Worm (Caenorhabditis elegans) whole organism, midembryonic: Measurements from ENCODE around the gene T24A6.20.

Source experiments
- T22C8.4 ChIP-seq: fragments of 200-800 bp; sonication (Bioruptor generic); IDR thresholded peaks from 2 replicates; pipeline ENCODE4 v1.3.6; 2022; ENCODE audit warnings: missing genetic modification characterization, missing compliant biosample characterization
- cog-1 ChIP-seq: sonication (generic microtip); optimal IDR thresholded peaks from 2 replicates; lab custom pipeline; 2016; ENCODE audit warnings: missing genetic modification characterization, missing compliant biosample characterization
- flt-1 ChIP-seq: fragments of 200-800 bp; sonication (Bioruptor generic); IDR thresholded peaks from 2 replicates; pipeline ENCODE4 v1.3.6; 2022; ENCODE audit warnings: missing genetic modification characterization, missing compliant biosample characterization
- klf-2 ChIP-seq: fragments of 200-800 bp; sonication (Bioruptor generic); conservative IDR thresholded peaks from 2 replicates; pipeline ENCODE4 v1.3.6; 2022; ENCODE audit warnings: missing genetic modification reagents, missing genetic modification characterization, missing compliant biosample characterization
- med-1 ChIP-seq: sonication (generic microtip); optimal IDR thresholded peaks from 2 replicates; lab custom pipeline; 2017; ENCODE audit warnings: missing genetic modification characterization, mild to moderate bottlenecking, missing compliant biosample characterization, antibody characterized with exemption, missing genetic modification reagents; ENCODE audit not compliant: insufficient read depth
- ref-1 ChIP-seq: fragments of 200-800 bp; sonication (Bioruptor generic); conservative IDR thresholded peaks from 2 replicates; pipeline ENCODE4 v1.3.6; 2022; ENCODE audit warnings: missing genetic modification reagents, missing genetic modification characterization, missing compliant biosample characterization
- tab-1 ChIP-seq: fragments of 200-800 bp; sonication (Bioruptor generic); IDR thresholded peaks from 2 replicates; pipeline ENCODE4 v1.3.6; 2022; ENCODE audit warnings: missing genetic modification characterization, missing compliant biosample characterization
- ztf-23 ChIP-seq: fragments of 200-800 bp; sonication (Bioruptor generic); IDR thresholded peaks from 2 replicates; pipeline ENCODE4 v1.3.6; 2022; ENCODE audit warnings: missing genetic modification reagents, missing genetic modification characterization, missing compliant biosample characterization
- ztf-29 ChIP-seq: fragments of 200-800 bp; sonication (Bioruptor generic); IDR thresholded peaks from 2 replicates; pipeline ENCODE4 v1.3.6; 2022; ENCODE audit warnings: missing genetic modification reagents, missing genetic modification characterization, missing compliant biosample characterization

DNA sequence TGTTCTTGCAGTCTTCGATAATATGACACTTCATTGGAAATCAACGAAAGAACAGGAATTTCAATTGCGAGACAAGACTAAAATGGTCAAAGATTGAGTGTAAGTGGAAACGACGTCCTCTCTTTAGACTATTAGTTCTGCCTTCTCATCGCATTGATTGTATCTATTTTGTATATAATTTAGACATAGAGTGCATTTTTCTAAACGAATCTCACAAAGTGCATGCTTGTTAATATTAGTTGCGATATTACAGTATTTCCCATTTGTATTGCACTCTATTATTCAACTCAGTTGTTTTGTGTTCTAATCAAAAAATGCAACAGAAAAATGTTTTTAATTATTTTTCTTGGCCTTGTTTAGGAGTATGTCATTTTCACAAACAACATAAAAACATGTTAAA lies 14.6 kb upstream of the T24A6.20 start, which contains the start of gene nhr-93:
- TF ChIP-seq tab-1 (no peak), cog-1 (tag; lab: Kevin White, UChicago) (no peak), flt-1 (GFP tag; lab: Robert Waterston, UW) (no peak), ztf-29 (GFP tag; lab: Robert Waterston, UW) (no peak), ztf-23 (GFP tag; lab: Robert Waterston, UW) (no peak), T22C8.4 (no peak), klf-2 (GFP tag; lab: Robert Waterston, UW) (no peak), med-1 (GFP tag; lab: Kevin White, UChicago) (no peak), ref-1 (GFP tag; lab: Robert Waterston, UW) (no peak)
